Fruit fly (Drosophila melanogaster): ENCODE measurements around the gene wdb.

The wdb gene

DNA sequence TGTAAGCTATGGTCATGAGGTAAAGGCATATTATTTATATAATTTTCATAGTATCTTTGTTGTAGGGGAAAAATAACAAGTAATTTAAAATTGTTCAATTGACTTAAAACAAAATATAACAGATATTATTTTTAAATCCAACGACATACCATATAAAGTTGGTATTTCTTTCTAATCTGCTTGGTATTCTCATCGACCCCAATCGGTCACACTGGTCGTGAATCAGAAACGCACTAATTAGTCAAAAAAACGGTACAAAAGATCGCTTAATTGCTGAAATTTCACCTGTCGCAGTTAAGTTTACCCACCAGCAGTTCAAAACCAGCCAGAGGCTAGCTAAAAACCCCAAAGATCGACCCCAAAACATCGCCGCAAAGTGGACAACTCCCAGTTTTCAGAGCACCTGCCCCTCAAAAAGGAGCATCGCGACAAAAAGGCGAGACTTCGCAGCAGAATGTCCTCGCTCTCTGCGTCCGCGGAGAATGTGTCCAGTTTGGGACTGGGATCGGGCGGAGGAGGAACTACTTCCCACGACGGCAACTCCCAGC is 667 bp upstream of the wdb start, which contains the start of gene pins:
Gene pins, plus strand, starts transcription at position 207 of the 548 bp plus-strand sequence.
- TF ChIP-seq CG12605 (GFP tag; IDR thresholded peaks at IDR 0.05) = no peak
- no peak for TF ChIP-seq CG8159 (tag; optimal IDR thresholded peaks at IDR 0.05)

dm6 chr3R:27581263-27581868 is 675 bp downstream of the wdb start:
- TF ChIP-seq CG8159 (tag; optimal IDR thresholded peaks at IDR 0.05) (peak; percentile 69), Snoo (tag; optimal IDR thresholded peaks at IDR 0.05) (peak; percentile 81), Pif1B (GFP tag; optimal IDR thresholded peaks at IDR 0.05) (peak; percentile 81), D1 (tag; optimal IDR thresholded peaks at IDR 0.05) (no peak), CG9948 (tag; optimal IDR thresholded peaks at IDR 0.05) (peak; percentile 62), CG17806 (tag; optimal IDR thresholded peaks at IDR 0.05) (peak; percentile 75), gl (tag; optimal IDR thresholded peaks at IDR 0.05) (peak; percentile 72), EcR (GFP tag; optimal IDR thresholded peaks at IDR 0.05) (peak; percentile 13), Pif1A (GFP tag; optimal IDR thresholded peaks at IDR 0.05) (peak; percentile 91), CG34367 (tag; optimal IDR thresholded peaks at IDR 0.05) (peak; percentile 60), CG32121 (GFP tag; IDR thresholded peaks at IDR 0.05) (no peak), CG4496 (GFP tag; IDR thresholded peaks at IDR 0.05) (no peak), CG15710 (tag; optimal IDR thresholded peaks at IDR 0.05) (peak; percentile 64), CG8301 (tag; optimal IDR thresholded peaks at IDR 0.05) (peak; percentile 75)

- TF ChIP-seq CG13204 (GFP tag; optimal IDR thresholded peaks at IDR 0.05) (no peak), CG15710 (tag; optimal IDR thresholded peaks at IDR 0.05) (no peak), D1 (tag; optimal IDR thresholded peaks at IDR 0.05) (no peak), gl (tag; optimal IDR thresholded peaks at IDR 0.05) (no peak), EcR (GFP tag; optimal IDR thresholded peaks at IDR 0.05) (peak; percentile 38), Pif1B (GFP tag; optimal IDR thresholded peaks at IDR 0.05) (no peak)
Measured at dm6 chr3R:27580274-27581011, 1.6 kb downstream of the wdb start.

- TF ChIP-seq CG13204 (GFP tag; optimal IDR thresholded peaks at IDR 0.05) (no peak), CG12605 (GFP tag; IDR thresholded peaks at IDR 0.05) (no peak), fd96Ca (GFP tag; IDR thresholded peaks at IDR 0.05) (no peak), gl (tag; optimal IDR thresholded peaks at IDR 0.05) (no peak), CG17806 (tag; optimal IDR thresholded peaks at IDR 0.05) (no peak), Ets98B (GFP tag; IDR thresholded peaks at IDR 0.05) (no peak)
Measured at dm6 chr3R:27579422-27579821, 2.6 kb downstream of the wdb start.

dm6 chr3R:27570692-27571091 is 11.3 kb downstream of the wdb start:
- no peak for TF ChIP-seq Pif1A (GFP tag; optimal IDR thresholded peaks at IDR 0.05)
- TF ChIP-seq CG4496 (GFP tag; IDR thresholded peaks at IDR 0.05) = no peak
- no peak for TF ChIP-seq CG14655 (GFP tag; optimal IDR thresholded peaks at IDR 0.05)
- no peak for TF ChIP-seq CG13204 (GFP tag; optimal IDR thresholded peaks at IDR 0.05)

DNA sequence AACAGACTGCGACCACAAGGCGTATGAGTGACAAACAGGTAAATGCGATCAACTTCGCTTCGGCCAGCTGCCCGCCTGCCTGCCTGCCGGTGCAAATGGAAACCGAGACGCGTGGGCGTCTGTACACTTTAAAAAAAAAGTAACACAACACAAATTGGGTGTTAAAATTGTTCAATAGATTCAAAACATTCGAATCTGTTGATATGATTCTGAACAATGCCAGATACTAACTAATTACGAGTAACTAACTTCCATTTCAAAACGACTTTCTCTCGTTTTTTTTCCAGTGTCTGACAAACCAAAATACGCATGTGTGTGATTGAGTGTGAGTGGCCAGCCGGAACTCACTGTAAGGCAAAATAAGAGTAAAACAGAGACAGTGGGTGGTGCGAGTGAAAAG is 12.3 kb downstream of the wdb start:
- peak; percentile 90 for TF ChIP-seq Pif1B (GFP tag; optimal IDR thresholded peaks at IDR 0.05)
- TF ChIP-seq Snoo (tag; optimal IDR thresholded peaks at IDR 0.05) = peak; percentile 88
- peak; percentile 96 for TF ChIP-seq CG4496 (GFP tag; IDR thresholded peaks at IDR 0.05)
- TF ChIP-seq CG9948 (tag; optimal IDR thresholded peaks at IDR 0.05) = peak; percentile 68
- TF ChIP-seq CG15710 (tag; optimal IDR thresholded peaks at IDR 0.05) = peak; percentile 70
- TF ChIP-seq CG8301 (tag; optimal IDR thresholded peaks at IDR 0.05) = peak; percentile 94
- TF ChIP-seq gl (tag; optimal IDR thresholded peaks at IDR 0.05) = peak; percentile 57
- peak; percentile 16 for TF ChIP-seq EcR (GFP tag; optimal IDR thresholded peaks at IDR 0.05)
- peak; percentile 97 for TF ChIP-seq fd96Ca (GFP tag; IDR thresholded peaks at IDR 0.05)
- peak; percentile 88 for TF ChIP-seq CG12605 (GFP tag; IDR thresholded peaks at IDR 0.05)
- no peak for TF ChIP-seq CG34367 (tag; optimal IDR thresholded peaks at IDR 0.05)
- peak; percentile 75 for TF ChIP-seq CG17806 (tag; optimal IDR thresholded peaks at IDR 0.05)
- peak; percentile 93 for TF ChIP-seq rn (GFP tag; IDR thresholded peaks at IDR 0.05)
- TF ChIP-seq D1 (tag; optimal IDR thresholded peaks at IDR 0.05) = no peak
- TF ChIP-seq Pif1A (GFP tag; optimal IDR thresholded peaks at IDR 0.05) = peak; percentile 95
- no peak for TF ChIP-seq CG13204 (GFP tag; optimal IDR thresholded peaks at IDR 0.05)
- TF ChIP-seq CG14655 (GFP tag; optimal IDR thresholded peaks at IDR 0.05) = no peak
- TF ChIP-seq CG8159 (tag; optimal IDR thresholded peaks at IDR 0.05) = peak; percentile 82
- TF ChIP-seq Ets98B (GFP tag; IDR thresholded peaks at IDR 0.05) = peak; percentile 97
- peak; percentile 97 for TF ChIP-seq CG32121 (GFP tag; IDR thresholded peaks at IDR 0.05)
- peak; percentile 89 for TF ChIP-seq CG10348 (GFP tag; IDR thresholded peaks at IDR 0.05)

- TF ChIP-seq CG15710 (tag; optimal IDR thresholded peaks at IDR 0.05) = no peak
- TF ChIP-seq Pif1B (GFP tag; optimal IDR thresholded peaks at IDR 0.05) = no peak
Measured at dm6 chr3R:27568545-27568944, 13.5 kb downstream of the wdb start.

Data from whole organism, pupa.